Worm (Caenorhabditis elegans): ENCODE data around the gene F58E6.8.

The F58E6.8 gene

DNA sequence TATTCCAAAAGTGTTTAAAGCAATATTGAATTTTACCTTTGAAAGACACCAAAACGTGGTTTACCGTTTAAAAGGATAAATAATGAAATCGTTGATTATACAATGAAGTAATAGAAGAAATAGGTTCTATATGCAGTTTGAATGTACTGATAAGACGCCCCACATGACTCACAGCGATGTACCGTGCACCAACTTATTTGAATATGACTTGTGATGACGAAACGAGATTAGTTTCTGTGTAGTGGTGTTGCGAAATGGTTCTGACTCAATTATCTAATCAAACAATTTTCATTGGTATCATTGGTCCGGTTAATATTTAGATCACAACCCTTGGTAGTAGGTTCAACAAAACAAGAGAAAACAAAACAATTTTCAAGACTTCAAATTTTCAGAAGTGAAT lies 44.5 kb downstream of the F58E6.8 start:
- TF ChIP-seq ztf-23 (GFP tag; IDR thresholded peaks at IDR 0.05): no peak

DNA sequence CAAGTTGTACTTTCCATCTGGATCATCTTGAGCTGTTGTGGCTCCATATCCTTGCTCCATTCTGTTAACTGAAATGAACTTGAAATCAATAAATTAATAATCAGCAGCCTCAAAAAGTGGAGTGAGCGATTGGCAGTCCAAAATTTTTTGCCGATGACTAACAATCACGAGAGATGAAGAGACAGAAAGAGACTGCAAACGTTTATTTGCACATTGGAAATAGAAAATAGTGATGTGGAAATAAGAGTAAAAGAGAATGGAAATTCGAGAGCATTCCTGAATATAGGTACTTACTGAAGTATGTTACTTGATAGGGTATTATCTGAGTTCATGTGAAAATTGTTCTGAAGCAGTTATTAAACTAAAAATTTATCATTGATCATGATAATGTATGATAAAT lies 45.9 kb downstream of the F58E6.8 start, which contains the start of gene tag-120:
Gene tag-120, minus strand, starts transcription at position 68 of the 400 bp plus-strand sequence.
- no peak for TF ChIP-seq ztf-29 (GFP tag; IDR thresholded peaks at IDR 0.05)
- TF ChIP-seq ztf-23 (GFP tag; IDR thresholded peaks at IDR 0.05): no peak
- TF ChIP-seq ref-1 (GFP tag; conservative IDR thresholded peaks at IDR 0.05): no peak
- TF ChIP-seq med-1 (GFP tag; optimal IDR thresholded peaks at IDR 0.05; ENCODE audit: insufficient read depth): no peak
- TF ChIP-seq klf-2 (GFP tag; conservative IDR thresholded peaks at IDR 0.05): no peak
- TF ChIP-seq tab-1 (GFP tag; IDR thresholded peaks at IDR 0.05): no peak
- no peak for TF ChIP-seq cog-1 (tag; optimal IDR thresholded peaks at IDR 0.05)
- no peak for TF ChIP-seq flt-1 (GFP tag; IDR thresholded peaks at IDR 0.05)

- TF ChIP-seq flt-1 (GFP tag; IDR thresholded peaks at IDR 0.05) (no peak), T22C8.4 (GFP tag; IDR thresholded peaks at IDR 0.05) (no peak), klf-2 (GFP tag; conservative IDR thresholded peaks at IDR 0.05) (no peak), cog-1 (tag; optimal IDR thresholded peaks at IDR 0.05) (no peak), tab-1 (GFP tag; IDR thresholded peaks at IDR 0.05) (no peak), ztf-23 (GFP tag; IDR thresholded peaks at IDR 0.05) (no peak), ref-1 (GFP tag; conservative IDR thresholded peaks at IDR 0.05) (no peak)
These were observed 49.0 kb downstream of the F58E6.8 start for ce11 chrV:9706592-9706991.

Data from whole organism, midembryonic.